Worm (Caenorhabditis elegans): ENCODE results near the gene F44E2.7.

F44E2.7 gene

DNA sequence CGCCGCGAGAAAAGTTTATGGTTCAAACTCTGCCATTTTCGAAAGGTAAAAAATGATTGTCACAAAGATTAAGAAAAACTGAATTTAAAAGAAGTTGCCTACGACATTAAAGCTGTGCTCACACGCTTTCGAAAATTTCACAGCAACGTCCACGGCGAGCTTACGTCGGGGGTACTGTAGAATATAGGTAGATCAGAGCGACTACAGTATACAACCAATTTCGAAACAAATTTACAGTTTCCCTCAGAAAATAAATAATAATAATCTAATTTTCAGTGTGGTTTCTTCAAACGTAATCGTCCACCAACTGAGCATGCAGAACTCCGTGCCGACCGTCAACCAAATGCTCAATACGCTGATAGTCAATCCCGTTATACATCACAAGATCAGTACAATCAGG lies 23.7 kb downstream of the F44E2.7 start:
- TF ChIP-seq elt-1 (tag; optimal IDR thresholded peaks at IDR 0.05; ENCODE audit: borderline replicate concordance, insufficient read depth) = no peak
- no peak for TF ChIP-seq ceh-43 (GFP tag; optimal IDR thresholded peaks at IDR 0.05)
- TF ChIP-seq snpc-4 (tag; optimal IDR thresholded peaks at IDR 0.05) = no peak
- TF ChIP-seq nhr-12 (tag; optimal IDR thresholded peaks at IDR 0.05) = no peak
- TF ChIP-seq nhr-2 (tag; optimal IDR thresholded peaks at IDR 0.05) = no peak
- no peak for TF ChIP-seq lsy-2 (tag; optimal IDR thresholded peaks at IDR 0.05)
- TF ChIP-seq ceh-39 (tag; optimal IDR thresholded peaks at IDR 0.05) = no peak
- no peak for TF ChIP-seq drap-1 (GFP tag; optimal IDR thresholded peaks at IDR 0.05)
- TF ChIP-seq sem-2 (GFP tag; optimal IDR thresholded peaks at IDR 0.05) = no peak
- no peak for TF ChIP-seq blmp-1 (tag; optimal IDR thresholded peaks at IDR 0.05)
- no peak for TF ChIP-seq nhr-76 (tag; optimal IDR thresholded peaks at IDR 0.05)
- no peak for TF ChIP-seq flh-1 (GFP tag; optimal IDR thresholded peaks at IDR 0.05)
- TF ChIP-seq zip-8 (tag; optimal IDR thresholded peaks at IDR 0.05) = no peak
- TF ChIP-seq ham-2 (GFP tag; optimal IDR thresholded peaks at IDR 0.05) = no peak
- TF ChIP-seq bed-3 (GFP tag; optimal IDR thresholded peaks at IDR 0.05) = no peak
- no peak for TF ChIP-seq mep-1 (tag; optimal IDR thresholded peaks at IDR 0.05)

ce11 chrIII:8818599-8818998 lies 29.7 kb downstream of the F44E2.7 start, which contains the start of gene pat-2:
TSS of gene pat-2 (plus strand) at chrIII:8818899.
- TF ChIP-seq ces-1 (GFP tag; optimal IDR thresholded peaks at IDR 0.05) (no peak), tbx-8 (GFP tag; optimal IDR thresholded peaks at IDR 0.05) (no peak), drap-1 (GFP tag; optimal IDR thresholded peaks at IDR 0.05) (no peak), sptf-1 (tag; optimal IDR thresholded peaks at IDR 0.05) (no peak), unc-120 (tag; optimal IDR thresholded peaks at IDR 0.05; ENCODE audit: poor library complexity, severe bottlenecking) (no peak), bed-3 (GFP tag; optimal IDR thresholded peaks at IDR 0.05) (no peak), elt-3 (tag; optimal IDR thresholded peaks at IDR 0.05) (no peak), cnd-1 (tag; optimal IDR thresholded peaks at IDR 0.05) (no peak), ztf-11 (tag; optimal IDR thresholded peaks at IDR 0.05) (no peak), ceh-43 (GFP tag; optimal IDR thresholded peaks at IDR 0.05) (no peak)

DNA sequence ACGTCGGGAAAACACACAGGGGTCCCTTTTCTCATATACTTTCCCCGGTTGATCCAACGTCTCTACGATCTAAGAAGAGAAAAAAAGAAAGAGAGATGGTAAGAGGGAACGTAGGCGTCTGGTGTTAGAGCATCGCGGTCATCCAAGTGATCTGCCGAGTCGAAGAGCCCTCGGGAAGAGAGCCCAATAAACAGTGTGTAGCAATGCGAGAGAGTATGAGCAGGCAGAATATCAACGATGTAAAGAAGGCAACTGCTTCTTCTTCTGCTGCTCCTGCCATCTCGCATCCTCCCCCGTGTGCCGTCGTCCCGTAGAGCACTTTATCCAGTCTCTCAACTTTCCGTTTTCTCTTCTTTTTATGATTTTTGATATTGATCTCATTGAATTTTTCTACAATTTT lies 32.6 kb downstream of the F44E2.7 start:
- no peak for TF ChIP-seq nhr-2 (tag; optimal IDR thresholded peaks at IDR 0.05)
- TF ChIP-seq hlh-1 (tag; optimal IDR thresholded peaks at IDR 0.05) = peak; percentile 90
- peak; percentile 74 for TF ChIP-seq unc-120 (tag; optimal IDR thresholded peaks at IDR 0.05; ENCODE audit: poor library complexity, severe bottlenecking)
- no peak for TF ChIP-seq mep-1 (tag; optimal IDR thresholded peaks at IDR 0.05)
- no peak for TF ChIP-seq snpc-4 (tag; optimal IDR thresholded peaks at IDR 0.05)
- TF ChIP-seq lin-13 (tag; optimal IDR thresholded peaks at IDR 0.05) = no peak
- no peak for TF ChIP-seq ces-1 (GFP tag; optimal IDR thresholded peaks at IDR 0.05)
- TF ChIP-seq mab-5 (tag; optimal IDR thresholded peaks at IDR 0.05) = no peak
- TF ChIP-seq lsy-2 (tag; optimal IDR thresholded peaks at IDR 0.05) = no peak
- peak; percentile 37 for TF ChIP-seq unc-62 (GFP tag; optimal IDR thresholded peaks at IDR 0.05)
- TF ChIP-seq ceh-83 (GFP tag; optimal IDR thresholded peaks at IDR 0.05) = no peak
- no peak for TF ChIP-seq lin-32 (GFP tag; optimal IDR thresholded peaks at IDR 0.05)

- TF ChIP-seq zip-8 (tag; optimal IDR thresholded peaks at IDR 0.05) (peak; percentile 76), ces-1 (GFP tag; optimal IDR thresholded peaks at IDR 0.05) (peak; percentile 98), nhr-237 (tag; optimal IDR thresholded peaks at IDR 0.05) (no peak), unc-62 (GFP tag; optimal IDR thresholded peaks at IDR 0.05) (no peak)
These were observed 37.2 kb downstream of the F44E2.7 start for ce11 chrIII:8811111-8811510.

- TF ChIP-seq nhr-76 (tag; optimal IDR thresholded peaks at IDR 0.05) (no peak), mab-5 (tag; optimal IDR thresholded peaks at IDR 0.05) (no peak), drap-1 (GFP tag; optimal IDR thresholded peaks at IDR 0.05) (no peak), ces-1 (GFP tag; optimal IDR thresholded peaks at IDR 0.05) (peak; percentile 88), blmp-1 (tag; optimal IDR thresholded peaks at IDR 0.05) (no peak), lsy-2 (tag; optimal IDR thresholded peaks at IDR 0.05) (peak; percentile 66), ztf-11 (tag; optimal IDR thresholded peaks at IDR 0.05) (no peak), sptf-1 (tag; optimal IDR thresholded peaks at IDR 0.05) (no peak), zip-8 (tag; optimal IDR thresholded peaks at IDR 0.05) (no peak), nhr-237 (tag; optimal IDR thresholded peaks at IDR 0.05) (peak; percentile 63), snpc-4 (tag; optimal IDR thresholded peaks at IDR 0.05) (no peak), elt-3 (tag; optimal IDR thresholded peaks at IDR 0.05) (no peak), ceh-43 (GFP tag; optimal IDR thresholded peaks at IDR 0.05) (no peak), nhr-12 (tag; optimal IDR thresholded peaks at IDR 0.05) (no peak), flh-1 (GFP tag; optimal IDR thresholded peaks at IDR 0.05) (no peak), lin-13 (tag; optimal IDR thresholded peaks at IDR 0.05) (no peak), elt-1 (tag; optimal IDR thresholded peaks at IDR 0.05; ENCODE audit: borderline replicate concordance, insufficient read depth) (no peak), ceh-83 (GFP tag; optimal IDR thresholded peaks at IDR 0.05) (no peak), hlh-1 (tag; optimal IDR thresholded peaks at IDR 0.05) (peak; percentile 98), unc-62 (GFP tag; optimal IDR thresholded peaks at IDR 0.05) (no peak), nhr-28 (tag; optimal IDR thresholded peaks at IDR 0.05) (no peak), sem-2 (GFP tag; optimal IDR thresholded peaks at IDR 0.05) (no peak), ceh-39 (tag; optimal IDR thresholded peaks at IDR 0.05) (no peak), pha-4 (tag; optimal IDR thresholded peaks at IDR 0.05) (peak; percentile 62), lin-32 (GFP tag; optimal IDR thresholded peaks at IDR 0.05) (no peak), mep-1 (tag; optimal IDR thresholded peaks at IDR 0.05) (peak; percentile 77), unc-39 (tag; optimal IDR thresholded peaks at IDR 0.05) (no peak)
These were observed 38.9 kb downstream of the F44E2.7 start, which contains the start of gene prx-19 for ce11 chrIII:8809245-8809971. TSS of gene prx-19 (minus strand) at chrIII:8809295.

All from whole organism, mixed stage, embryonic.